Worm (Caenorhabditis elegans): ENCODE results near the gene F26G1.1.
A peak's percentile ranks its signal among the peaks of the same experiment; 100 is the strongest.

The F26G1.1 gene

ce11 chrII:4784436-4784835 is 7.0 kb upstream of the F26G1.1 start, which contains the start of gene nep-12:
nep-12 (minus strand) TSS chrII:4784536.
- TF ChIP-seq cnd-1 (tag; optimal IDR thresholded peaks at IDR 0.05) (no peak), lsy-2 (tag; optimal IDR thresholded peaks at IDR 0.05) (no peak), bed-3 (GFP tag; optimal IDR thresholded peaks at IDR 0.05) (no peak), ham-2 (GFP tag; optimal IDR thresholded peaks at IDR 0.05) (no peak), nhr-28 (tag; optimal IDR thresholded peaks at IDR 0.05) (no peak), lin-32 (GFP tag; optimal IDR thresholded peaks at IDR 0.05) (no peak), unc-39 (tag; optimal IDR thresholded peaks at IDR 0.05) (no peak), snpc-4 (tag; optimal IDR thresholded peaks at IDR 0.05) (no peak), ceh-43 (GFP tag; optimal IDR thresholded peaks at IDR 0.05) (no peak), mab-5 (tag; optimal IDR thresholded peaks at IDR 0.05) (no peak), mep-1 (tag; optimal IDR thresholded peaks at IDR 0.05) (no peak), sem-2 (GFP tag; optimal IDR thresholded peaks at IDR 0.05) (no peak)

ce11 chrII:4786181-4786580 is 5.2 kb upstream of the F26G1.1 start, which contains the start of gene msp-3:
msp-3 (minus strand) TSS chrII:4786281.
- TF ChIP-seq unc-120 (tag; optimal IDR thresholded peaks at IDR 0.05; ENCODE audit: poor library complexity, severe bottlenecking): no peak
- TF ChIP-seq M03D4.4 (tag; optimal IDR thresholded peaks at IDR 0.05): no peak
- no peak for TF ChIP-seq nhr-28 (tag; optimal IDR thresholded peaks at IDR 0.05)
- no peak for TF ChIP-seq cnd-1 (tag; optimal IDR thresholded peaks at IDR 0.05)
- TF ChIP-seq nhr-2 (tag; optimal IDR thresholded peaks at IDR 0.05): no peak
- TF ChIP-seq nhr-76 (tag; optimal IDR thresholded peaks at IDR 0.05): no peak

ce11 chrII:4789835-4790343 is 1.5 kb upstream of the F26G1.1 start, which contains the start of gene F26G1.15:
F26G1.15 (plus strand) TSS chrII:4790293.
- TF ChIP-seq zip-8 (tag; optimal IDR thresholded peaks at IDR 0.05) (peak; percentile 74), snpc-4 (tag; optimal IDR thresholded peaks at IDR 0.05) (no peak), nhr-12 (tag; optimal IDR thresholded peaks at IDR 0.05) (no peak)

- TF ChIP-seq snpc-4 (tag; optimal IDR thresholded peaks at IDR 0.05): no peak
- no peak for TF ChIP-seq elt-1 (tag; optimal IDR thresholded peaks at IDR 0.05; ENCODE audit: borderline replicate concordance, insufficient read depth)
- no peak for TF ChIP-seq sptf-1 (tag; optimal IDR thresholded peaks at IDR 0.05)
- no peak for TF ChIP-seq lin-32 (GFP tag; optimal IDR thresholded peaks at IDR 0.05)
- no peak for TF ChIP-seq nhr-28 (tag; optimal IDR thresholded peaks at IDR 0.05)
- no peak for TF ChIP-seq hlh-1 (tag; optimal IDR thresholded peaks at IDR 0.05)
- TF ChIP-seq mls-2 (tag; optimal IDR thresholded peaks at IDR 0.05): no peak
- no peak for TF ChIP-seq cnd-1 (tag; optimal IDR thresholded peaks at IDR 0.05)
- TF ChIP-seq sem-2 (GFP tag; optimal IDR thresholded peaks at IDR 0.05): no peak
- TF ChIP-seq ham-2 (GFP tag; optimal IDR thresholded peaks at IDR 0.05): no peak
- TF ChIP-seq nhr-76 (tag; optimal IDR thresholded peaks at IDR 0.05): no peak
- TF ChIP-seq ceh-83 (GFP tag; optimal IDR thresholded peaks at IDR 0.05): no peak
- TF ChIP-seq ces-1 (GFP tag; optimal IDR thresholded peaks at IDR 0.05): no peak
- TF ChIP-seq flh-1 (GFP tag; optimal IDR thresholded peaks at IDR 0.05): no peak
- TF ChIP-seq ztf-11 (tag; optimal IDR thresholded peaks at IDR 0.05): no peak
These were observed 731 bp upstream of the F26G1.1 start for ce11 chrII:4790687-4791086.

- TF ChIP-seq ces-1 (GFP tag; optimal IDR thresholded peaks at IDR 0.05): no peak
- TF ChIP-seq bed-3 (GFP tag; optimal IDR thresholded peaks at IDR 0.05): no peak
- no peak for TF ChIP-seq sptf-1 (tag; optimal IDR thresholded peaks at IDR 0.05)
- no peak for TF ChIP-seq nhr-76 (tag; optimal IDR thresholded peaks at IDR 0.05)
- no peak for TF ChIP-seq ceh-43 (GFP tag; optimal IDR thresholded peaks at IDR 0.05)
- no peak for TF ChIP-seq ceh-39 (tag; optimal IDR thresholded peaks at IDR 0.05)
- TF ChIP-seq nhr-2 (tag; optimal IDR thresholded peaks at IDR 0.05): no peak
- TF ChIP-seq ceh-83 (GFP tag; optimal IDR thresholded peaks at IDR 0.05): no peak
- TF ChIP-seq drap-1 (GFP tag; optimal IDR thresholded peaks at IDR 0.05): no peak
- TF ChIP-seq mab-5 (tag; optimal IDR thresholded peaks at IDR 0.05): no peak
- no peak for TF ChIP-seq unc-62 (GFP tag; optimal IDR thresholded peaks at IDR 0.05)
- no peak for TF ChIP-seq pha-4 (tag; optimal IDR thresholded peaks at IDR 0.05)
- no peak for TF ChIP-seq unc-39 (tag; optimal IDR thresholded peaks at IDR 0.05)
These were observed 1.9 kb downstream of the F26G1.1 start for ce11 chrII:4793320-4793719.

ce11 chrII:4795461-4795860 is 4.0 kb downstream of the F26G1.1 start, which contains the start of gene C33F10.4:
C33F10.4 (plus strand) TSS chrII:4795761.
- TF ChIP-seq ztf-11 (tag; optimal IDR thresholded peaks at IDR 0.05) (no peak), snpc-4 (tag; optimal IDR thresholded peaks at IDR 0.05) (no peak), elt-1 (tag; optimal IDR thresholded peaks at IDR 0.05; ENCODE audit: borderline replicate concordance, insufficient read depth) (no peak), mep-1 (tag; optimal IDR thresholded peaks at IDR 0.05) (no peak), hlh-1 (tag; optimal IDR thresholded peaks at IDR 0.05) (no peak), sem-2 (GFP tag; optimal IDR thresholded peaks at IDR 0.05) (no peak), unc-120 (tag; optimal IDR thresholded peaks at IDR 0.05; ENCODE audit: poor library complexity, severe bottlenecking) (no peak), lsy-2 (tag; optimal IDR thresholded peaks at IDR 0.05) (no peak), flh-1 (GFP tag; optimal IDR thresholded peaks at IDR 0.05) (no peak), blmp-1 (tag; optimal IDR thresholded peaks at IDR 0.05) (no peak), ceh-43 (GFP tag; optimal IDR thresholded peaks at IDR 0.05) (no peak), sptf-1 (tag; optimal IDR thresholded peaks at IDR 0.05) (no peak), lin-32 (GFP tag; optimal IDR thresholded peaks at IDR 0.05) (no peak), tbx-8 (GFP tag; optimal IDR thresholded peaks at IDR 0.05) (no peak), nhr-76 (tag; optimal IDR thresholded peaks at IDR 0.05) (no peak), ces-1 (GFP tag; optimal IDR thresholded peaks at IDR 0.05) (no peak)
